Worm (Caenorhabditis elegans) whole organism, L4 larva: ENCODE data around the gene T16G12.7.

Experiments
- D1046.2 ChIP-seq: fragments of 200-800 bp; sonication (Bioruptor generic); IDR thresholded peaks from 2 replicates; pipeline ENCODE4 v1.3.6; 2022; ENCODE audit warnings: missing genetic modification characterization, missing compliant biosample characterization
- F49E8.2 ChIP-seq: sonication (generic microtip); optimal IDR thresholded peaks from 2 replicates; lab custom pipeline; 2016; ENCODE audit warnings: missing compliant biosample characterization, mild to moderate bottlenecking, missing genetic modification characterization, borderline replicate concordance
- Y105C5A.15 ChIP-seq: fragments of 200-800 bp; sonication (Bioruptor generic); IDR thresholded peaks from 2 replicates; pipeline ENCODE4 v1.3.6; 2022; ENCODE audit warnings: missing genetic modification characterization, missing compliant biosample characterization
- aha-1 ChIP-seq: fragments of 150-350 bp; peaks from one replicate; lab custom pipeline; 2014; ENCODE audit warnings: missing biosample characterization, missing genetic modification characterization
- attf-4 ChIP-seq: sonication (generic microtip); optimal IDR thresholded peaks from 3 replicates; lab custom pipeline; 2017; ENCODE audit warnings: missing biosample characterization, missing genetic modification characterization
- ceh-20 ChIP-seq: fragments of 200-800 bp; sonication (Bioruptor generic); IDR thresholded peaks from 2 replicates; pipeline ENCODE4 v1.3.6; 2022; ENCODE audit warnings: missing genetic modification reagents, missing genetic modification characterization, missing compliant biosample characterization
- ceh-28 ChIP-seq: fragments of 150-350 bp; optimal IDR thresholded peaks from 2 replicates; lab custom pipeline; 2014; ENCODE audit warnings: missing biosample characterization, missing genetic modification reagents, missing genetic modification characterization
- ceh-44 ChIP-seq: fragments of 200-800 bp; sonication (Bioruptor generic); IDR thresholded peaks from 2 replicates; pipeline ENCODE4 v1.3.6; 2022; ENCODE audit warnings: missing genetic modification reagents, missing genetic modification characterization, missing compliant biosample characterization
- ceh-62 ChIP-seq: sonication (generic microtip); optimal IDR thresholded peaks from 2 replicates; lab custom pipeline; 2017; ENCODE audit warnings: missing biosample characterization, missing genetic modification characterization
- dmd-6 ChIP-seq: fragments of 200-800 bp; sonication (Bioruptor generic); IDR thresholded peaks from 2 replicates; pipeline ENCODE4 v1.3.6; 2022; ENCODE audit warnings: missing genetic modification reagents, missing genetic modification characterization, missing compliant biosample characterization
- egl-27 ChIP-seq: sonication (generic microtip); optimal IDR thresholded peaks from 3 replicates; lab custom pipeline; 2017; ENCODE audit warnings: missing biosample characterization, missing genetic modification reagents, missing genetic modification characterization
- egl-43 ChIP-seq: fragments of 200-800 bp; sonication (Bioruptor generic); IDR thresholded peaks from 2 replicates; pipeline ENCODE4 v1.3.6; 2022; ENCODE audit warnings: missing genetic modification reagents, missing genetic modification characterization, missing compliant biosample characterization
- gei-8 ChIP-seq: fragments of 200-800 bp; sonication (Bioruptor generic); optimal IDR thresholded peaks from 2 replicates; lab custom pipeline; 2018; ENCODE audit warnings: mild to moderate bottlenecking, missing genetic modification characterization, missing compliant biosample characterization
- hif-1 ChIP-seq, 2 experiments: sonication (generic microtip); optimal IDR thresholded peaks; 2 replicates each; lab custom pipeline; 2016 to 2017; ENCODE audit warnings: missing compliant biosample characterization in 2 of 2, missing genetic modification characterization in 2 of 2, missing genetic modification reagents in 2 of 2, missing genotype in 2 of 2, mild to moderate bottlenecking in 1 of 2
- hmg-1.1 ChIP-seq: fragments of 200-800 bp; sonication (Bioruptor generic); IDR thresholded peaks from 2 replicates; pipeline ENCODE4 v1.3.6; 2022; ENCODE audit warnings: missing genetic modification reagents, missing genetic modification characterization, missing compliant biosample characterization
- lim-7 ChIP-seq: fragments of 200-800 bp; sonication (Bioruptor generic); IDR thresholded peaks from 2 replicates; pipeline ENCODE4 v1.3.6; 2022; ENCODE audit warnings: missing genetic modification characterization, missing compliant biosample characterization
- lin-1 ChIP-seq: fragments of 200-800 bp; sonication (Bioruptor generic); IDR thresholded peaks from 2 replicates; pipeline ENCODE4 v1.3.6; 2022; ENCODE audit warnings: missing genetic modification reagents, missing genetic modification characterization, missing compliant biosample characterization
- lin-39 ChIP-seq: fragments of 150-350 bp; optimal IDR thresholded peaks from 2 replicates; lab custom pipeline; 2014; ENCODE audit warnings: missing biosample characterization, missing genetic modification reagents, missing genetic modification characterization
- madf-5 ChIP-seq, 2 experiments: fragments of 200-800 bp; sonication (Bioruptor generic); IDR thresholded peaks; 2 replicates each; pipeline ENCODE4 v1.3.6; 2022; ENCODE audit warnings: missing compliant biosample characterization in 2 of 2, missing genetic modification characterization in 2 of 2
- madf-9 ChIP-seq: fragments of 200-800 bp; sonication (Bioruptor generic); conservative IDR thresholded peaks from 2 replicates; pipeline ENCODE4 v1.3.6; 2022; ENCODE audit warnings: missing genetic modification reagents, missing genetic modification characterization, missing compliant biosample characterization
- mep-1 ChIP-seq: fragments of 150-350 bp; sonication (generic microtip); optimal IDR thresholded peaks from 3 replicates; lab custom pipeline; 2014; ENCODE audit warnings: missing biosample characterization, missing genetic modification characterization
- nhr-11 ChIP-seq: fragments of 150-350 bp; optimal IDR thresholded peaks from 2 replicates; lab custom pipeline; 2014; ENCODE audit warnings: missing biosample characterization, missing genetic modification characterization
- nhr-42 ChIP-seq: fragments of 200-800 bp; sonication (Bioruptor generic); IDR thresholded peaks from 2 replicates; pipeline ENCODE4 v1.3.6; 2022; ENCODE audit warnings: missing genetic modification characterization, missing compliant biosample characterization
- nhr-48 ChIP-seq: sonication (generic microtip); optimal IDR thresholded peaks from 2 replicates; lab custom pipeline; 2016; ENCODE audit warnings: mild to moderate bottlenecking, missing genetic modification characterization, missing compliant biosample characterization
- nhr-77 ChIP-seq: fragments of 150-350 bp; optimal IDR thresholded peaks from 2 replicates; lab custom pipeline; 2014; ENCODE audit warnings: missing biosample characterization, missing genetic modification characterization
- saeg-2 ChIP-seq: fragments of 200-800 bp; sonication (Bioruptor generic); IDR thresholded peaks from 2 replicates; pipeline ENCODE4 v1.3.6; 2022; ENCODE audit warnings: missing genetic modification reagents, missing genetic modification characterization, missing compliant biosample characterization
- skn-1 ChIP-seq: fragments of 150-350 bp; optimal IDR thresholded peaks from 2 replicates; lab custom pipeline; 2014; ENCODE audit warnings: missing biosample characterization, missing genetic modification characterization
- spr-3 ChIP-seq: fragments of 200-800 bp; sonication (Bioruptor generic); optimal IDR thresholded peaks from 2 replicates; lab custom pipeline; 2018; ENCODE audit warnings: mild to moderate bottlenecking, missing genetic modification characterization, missing compliant biosample characterization
- tag-97 ChIP-seq: fragments of 200-800 bp; sonication (Bioruptor generic); IDR thresholded peaks from 2 replicates; pipeline ENCODE4 v1.3.6; 2022; ENCODE audit warnings: missing genetic modification characterization, missing compliant biosample characterization
- unc-39 ChIP-seq: sonication (generic microtip); optimal IDR thresholded peaks from 2 replicates; lab custom pipeline; 2017; ENCODE audit warnings: missing biosample characterization, missing genetic modification characterization
- unc-62 ChIP-seq, 3 experiments: fragments of 150-350 bp in 1 of 3; sonication (generic microtip); optimal IDR thresholded peaks in 2 of 3; peaks in 1 of 3; 1 replicate in 1 of 3; 2 replicates in 2 of 3; lab custom pipeline; 2014 to 2017; ENCODE audit warnings: missing biosample characterization in 3 of 3, missing genetic modification characterization in 3 of 3, missing genetic modification reagents in 3 of 3, missing genotype in 1 of 3
- zip-11 ChIP-seq: fragments of 200-800 bp; sonication (Bioruptor generic); IDR thresholded peaks from 2 replicates; pipeline ENCODE4 v1.3.6; 2022; ENCODE audit warnings: missing genetic modification characterization, missing compliant biosample characterization
- zip-2 ChIP-seq: fragments of 150-350 bp; optimal IDR thresholded peaks from 2 replicates; lab custom pipeline; 2014; ENCODE audit warnings: missing biosample characterization, missing genetic modification characterization

Gene T16G12.7

DNA sequence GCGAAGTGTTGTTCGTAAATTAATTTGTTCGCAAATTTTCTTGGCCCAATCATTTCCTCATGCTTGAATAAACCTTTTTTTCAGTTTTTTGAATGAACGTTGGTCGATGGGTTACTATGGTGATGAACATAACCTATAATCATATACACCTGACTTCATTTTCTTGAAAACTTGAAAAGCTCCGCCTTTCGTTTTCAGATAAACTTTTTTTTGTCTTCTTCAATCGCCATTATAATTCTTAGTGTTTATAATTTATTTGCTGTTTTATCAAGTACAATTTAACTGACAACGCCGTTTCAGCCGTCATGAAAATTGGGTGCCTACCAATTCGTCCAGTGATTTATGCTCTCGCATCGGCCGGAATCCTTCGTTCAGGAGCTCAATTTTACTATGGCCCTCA lies 2.8 kb downstream of the T16G12.7 start, which contains the start of gene M04D8.7:
Gene M04D8.7 (plus strand): TSS at position 301 of the 400 bp plus-strand sequence.
- TF ChIP-seq lin-39, result no peak
- peak in 1 of 2 experiments; percentile 41 for TF ChIP-seq unc-62 (GFP tag; optimal IDR thresholded peaks at IDR 0.05 in 1 of 2; lab: Kevin White, UChicago)
- no peak for TF ChIP-seq unc-62 (tag; optimal IDR thresholded peaks at IDR 0.05; lab: Kevin White, UChicago)
- TF ChIP-seq mep-1 (tag; lab: Kevin White, UChicago), result no peak
- TF ChIP-seq, all 104 proteins: peak for 1

DNA sequence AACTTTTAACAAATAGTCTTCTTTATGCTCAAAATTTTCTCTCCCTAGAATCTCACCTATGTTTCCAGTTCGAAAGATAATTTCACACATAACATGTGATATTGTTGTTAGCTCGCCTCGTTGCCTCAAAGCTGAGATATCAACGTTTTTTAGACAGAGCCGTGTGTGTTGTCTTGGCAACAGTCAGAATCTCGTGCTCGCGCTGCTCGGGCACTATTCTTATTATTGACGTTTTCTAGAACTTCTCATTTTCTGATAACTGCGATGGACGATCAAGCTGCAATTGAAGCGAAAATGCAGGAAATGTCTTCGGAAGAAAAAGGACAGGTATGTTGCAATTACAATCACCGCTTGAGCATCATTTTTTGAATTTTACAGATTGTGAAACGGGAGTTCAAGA lies 4.1 kb downstream of the T16G12.7 start, which contains the start of gene xbx-3:
Gene xbx-3 (plus strand): TSS at position 163 of the 400 bp plus-strand sequence.
- TF ChIP-seq spr-3 (no peak), madf-9 (GFP tag; lab: Robert Waterston, UW) (no peak), lin-1 (no peak), ceh-44 (no peak), zip-2 (tag; lab: Kevin White, UChicago) (no peak), nhr-11 (tag; lab: Kevin White, UChicago) (peak; percentile 63), nhr-42 (no peak), tag-97 (no peak), egl-43 (GFP tag; lab: Robert Waterston, UW) (no peak)
- TF ChIP-seq, all 104 proteins: peak for 1

DNA sequence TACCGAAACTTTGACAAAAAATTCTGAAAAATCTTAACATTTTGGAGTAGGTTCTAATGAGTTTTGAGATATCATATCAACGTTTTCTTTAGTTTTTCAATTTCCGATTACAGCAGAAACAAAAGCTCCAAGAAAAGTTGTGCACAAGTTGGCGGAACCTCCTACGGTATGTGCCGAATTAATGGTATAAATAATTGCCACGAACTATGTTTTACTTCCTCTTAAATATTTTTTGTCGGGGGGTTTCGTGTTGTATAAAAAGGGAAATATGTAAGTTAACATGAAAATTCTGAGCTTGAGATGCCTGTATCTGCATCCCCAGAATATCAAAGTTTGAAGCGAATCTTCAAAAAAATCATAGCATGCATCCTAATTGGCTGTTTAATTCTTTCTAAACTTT lies 6.0 kb downstream of the T16G12.7 start, which contains the start of gene M04D8.8:
Gene M04D8.8 (plus strand): TSS at position 301 of the 400 bp plus-strand sequence.
- TF ChIP-seq zip-11 (GFP tag; lab: Robert Waterston, UW) (no peak), unc-62 (GFP tag; optimal IDR thresholded peaks at IDR 0.05 in 1 of 2; lab: Kevin White, UChicago) (peak in 1 of 2 experiments; percentile 7), unc-62 (tag; optimal IDR thresholded peaks at IDR 0.05; lab: Kevin White, UChicago) (no peak)

DNA sequence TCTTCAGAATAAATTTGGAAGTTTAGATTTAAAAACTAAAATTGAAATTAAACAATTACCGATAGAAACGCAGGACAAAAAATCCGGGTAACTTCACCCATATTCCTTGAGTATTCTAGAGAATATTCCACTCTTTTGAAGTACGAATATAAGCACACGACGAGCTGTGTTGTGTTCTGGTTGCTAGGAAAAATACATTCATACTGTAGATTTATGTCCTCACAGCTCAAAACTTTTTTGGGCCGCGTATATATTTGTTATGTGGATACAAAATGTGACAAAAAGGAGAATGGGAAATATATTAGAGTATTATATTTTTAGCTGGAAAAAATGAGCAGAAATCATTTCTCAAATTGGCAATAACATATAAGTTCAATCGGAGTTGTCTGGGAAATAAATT lies 6.7 kb downstream of the T16G12.7 start, which contains the start of gene M04D8.5:
Gene M04D8.5 (minus strand): TSS at position 101 of the 400 bp plus-strand sequence.
- TF ChIP-seq ceh-28 (tag; lab: Kevin White, UChicago) (no peak), ceh-62 (tag; lab: Kevin White, UChicago) (no peak), madf-5 (GFP tag; IDR thresholded peaks at IDR 0.05; lab: Robert Waterston, UW) (no peak), D1046.2 (no peak), hif-1 (tag; optimal IDR thresholded peaks at IDR 0.05; lab: Kevin White, UChicago) (no peak), nhr-77 (no peak)

DNA sequence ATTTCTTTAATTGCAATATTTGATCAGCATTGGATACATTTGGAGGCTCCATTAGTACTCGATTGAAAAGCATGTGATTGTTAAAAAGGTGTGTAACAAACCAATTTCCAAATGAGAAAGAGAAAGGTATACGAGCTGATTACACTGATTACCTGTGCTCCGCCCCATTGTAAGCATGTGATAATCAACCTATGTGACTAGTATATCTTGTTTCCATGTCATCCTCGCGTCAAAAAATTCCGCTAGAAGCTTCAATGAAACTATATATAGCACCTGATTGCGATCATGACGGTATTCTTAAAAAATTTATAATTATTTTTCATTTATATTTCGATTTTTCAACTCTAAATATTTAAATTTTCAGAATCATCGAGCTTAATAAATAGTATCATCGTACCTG lies 9.4 kb downstream of the T16G12.7 start, which contains the start of gene M04D8.4:
Gene M04D8.4 (minus strand): TSS at position 101 of the 400 bp plus-strand sequence.
- TF ChIP-seq attf-4 (no peak), egl-27 (tag; lab: Kevin White, UChicago) (no peak), nhr-48 (tag; lab: Kevin White, UChicago) (no peak), Y105C5A.15 (GFP tag; lab: Robert Waterston, UW) (no peak), lim-7 (GFP tag; lab: Robert Waterston, UW) (no peak), unc-39 (no peak), dmd-6 (no peak), madf-9 (GFP tag; lab: Robert Waterston, UW) (no peak), saeg-2 (GFP tag; lab: Robert Waterston, UW) (no peak), tag-97 (no peak), lin-1 (no peak), gei-8 (GFP tag; lab: Kevin White, UChicago) (no peak), skn-1 (no peak), hmg-1.1 (GFP tag; lab: Robert Waterston, UW) (no peak), lin-39 (no peak), F49E8.2 (no peak)

DNA sequence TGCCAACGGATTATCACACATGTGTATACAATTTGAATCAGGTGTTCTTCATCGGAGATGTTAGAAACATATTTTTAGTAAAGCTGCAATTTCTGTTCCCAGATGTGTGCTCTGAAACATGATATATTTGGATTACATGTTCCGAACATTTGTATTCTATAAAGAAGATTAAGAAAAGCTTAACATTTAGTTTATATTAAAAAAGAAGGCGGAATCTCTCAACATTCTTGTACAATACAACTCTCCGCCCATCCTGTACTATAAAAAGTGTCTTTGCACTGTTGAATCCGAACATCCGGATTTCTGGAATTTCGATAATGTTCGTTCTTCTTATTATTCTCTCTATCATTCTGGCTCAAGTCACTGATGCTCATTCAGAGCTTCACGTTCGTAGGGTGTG lies 12.0 kb downstream of the T16G12.7 start, which contains the start of gene ins-23:
Gene ins-23 (plus strand): TSS at position 301 of the 400 bp plus-strand sequence.
- TF ChIP-seq aha-1 (tag; lab: Kevin White, UChicago) (peak; percentile 58), ceh-20 (no peak)
